Worm (Caenorhabditis elegans) whole organism, L1 larva: ENCODE data around the gene lido-8.

Source experiments
- Y116A8C.19 ChIP-seq: sonication (generic microtip); optimal IDR thresholded peaks from 2 replicates; lab custom pipeline; 2016; ENCODE audit warnings: missing compliant biosample characterization, missing genetic modification characterization, borderline replicate concordance
- dsc-1 ChIP-seq: sonication (generic microtip); optimal IDR thresholded peaks from 2 replicates; lab custom pipeline; 2016; ENCODE audit warnings: mild to moderate bottlenecking, missing genetic modification characterization, missing compliant biosample characterization
- egl-13 ChIP-seq: sonication (generic microtip); optimal IDR thresholded peaks from 2 replicates; lab custom pipeline; 2016; ENCODE audit warnings: missing genotype, missing genetic modification reagents, missing genetic modification characterization, missing compliant biosample characterization
- elt-2 ChIP-seq: sonication (generic microtip); optimal IDR thresholded peaks from 2 replicates; lab custom pipeline; 2016; ENCODE audit warnings: missing genetic modification characterization, mild to moderate bottlenecking, inconsistent platforms, missing compliant biosample characterization, missing genetic modification reagents
- fkh-10 ChIP-seq: sonication (generic microtip); optimal IDR thresholded peaks from 2 replicates; lab custom pipeline; 2017; ENCODE audit warnings: missing biosample characterization, missing genetic modification reagents, missing genetic modification characterization
- lin-39 ChIP-seq: fragments of 150-350 bp; optimal IDR thresholded peaks from 2 replicates; lab custom pipeline; 2014; ENCODE audit warnings: missing biosample characterization, missing genetic modification reagents, missing genetic modification characterization
- lir-3 ChIP-seq: sonication (generic microtip); optimal IDR thresholded peaks from 2 replicates; lab custom pipeline; 2016; ENCODE audit warnings: mild to moderate bottlenecking, missing genetic modification characterization, moderate library complexity, missing compliant biosample characterization; ENCODE audit not compliant: poor library complexity
- nhr-76 ChIP-seq: sonication (generic microtip); optimal IDR thresholded peaks from 2 replicates; lab custom pipeline; 2017; ENCODE audit warnings: missing biosample characterization, missing genetic modification characterization
- tbx-2 ChIP-seq: sonication (generic microtip); optimal IDR thresholded peaks from 2 replicates; lab custom pipeline; 2016; ENCODE audit warnings: missing genetic modification characterization, missing compliant biosample characterization
- unc-62 ChIP-seq: fragments of 150-350 bp; optimal IDR thresholded peaks from 2 replicates; lab custom pipeline; 2014; ENCODE audit warnings: missing biosample characterization, missing genetic modification reagents, missing genetic modification characterization

- TF ChIP-seq lin-39 = no peak
- TF ChIP-seq fkh-10 (GFP tag; lab: Kevin White, UChicago) = no peak
- TF ChIP-seq tbx-2 (tag; lab: Kevin White, UChicago) = no peak
- TF ChIP-seq egl-13 = no peak
- TF ChIP-seq nhr-76 (tag; lab: Kevin White, UChicago) = no peak
- TF ChIP-seq elt-2 = no peak
- no peak for TF ChIP-seq unc-62 (GFP tag; lab: Kevin White, UChicago)
- no peak for TF ChIP-seq dsc-1
- TF ChIP-seq Y116A8C.19 (tag; lab: Kevin White, UChicago) = no peak
- no peak for TF ChIP-seq lir-3
Observed at ce11 chrII:2996721-2997120, at the start of gene lido-8.
